Fruit fly (Drosophila melanogaster) whole organism, embryonic: ENCODE data around the gene Gr93d.

ENCODE experiments used
- Aef1 ChIP-seq: fragments of 200-800 bp; sonication (Bioruptor generic); IDR thresholded peaks from 3 replicates; pipeline ENCODE4 v1.3.6; 2022; ENCODE audit warnings: missing biosample characterization, missing genetic modification characterization
- Blimp-1 ChIP-seq: fragments of 200-800 bp; sonication (Bioruptor generic); optimal IDR thresholded peaks from 3 replicates; lab custom pipeline; 2018; ENCODE audit warnings: missing biosample characterization, missing genetic modification characterization, mild to moderate bottlenecking, moderate library complexity, missing genetic modification reagents
- CG10431 ChIP-seq: fragments of 200-800 bp; sonication (Bioruptor generic); optimal IDR thresholded peaks from 3 replicates; lab custom pipeline; 2018; ENCODE audit warnings: missing biosample characterization, mild to moderate bottlenecking, missing genetic modification characterization
- CG12236 ChIP-seq: fragments of 200-800 bp; sonication (Bioruptor generic); optimal IDR thresholded peaks from 2 replicates; lab custom pipeline; 2016; ENCODE audit warnings: missing biosample characterization, missing genetic modification characterization
- CG12659 ChIP-seq: fragments of 200-800 bp; sonication (Bioruptor generic); optimal IDR thresholded peaks from 3 replicates; lab custom pipeline; 2017; ENCODE audit warnings: mild to moderate bottlenecking, missing biosample characterization, missing genetic modification reagents, missing genetic modification characterization
- CG13296 ChIP-seq: fragments of 200-800 bp; sonication (Bioruptor generic); optimal IDR thresholded peaks from 3 replicates; lab custom pipeline; 2018; ENCODE audit warnings: missing biosample characterization, mild to moderate bottlenecking, missing genetic modification characterization
- CG14710 ChIP-seq: fragments of 200-800 bp; sonication (Bioruptor generic); optimal IDR thresholded peaks from 3 replicates; lab custom pipeline; 2019; ENCODE audit warnings: missing biosample characterization, mild to moderate bottlenecking, missing genetic modification characterization, moderate library complexity
- CG17186 ChIP-seq: fragments of 200-800 bp; sonication (Bioruptor generic); optimal IDR thresholded peaks from 3 replicates; lab custom pipeline; 2017; ENCODE audit warnings: missing biosample characterization, missing genetic modification reagents, missing genetic modification characterization
- CG2129 ChIP-seq: fragments of 200-800 bp; sonication (Bioruptor generic); IDR thresholded peaks from 2 replicates; pipeline ENCODE4 v1.3.6; 2022; ENCODE audit warnings: missing biosample characterization, missing genetic modification characterization; ENCODE audit not compliant: partially characterized antibody
- CG2202 ChIP-seq: fragments of 200-800 bp; sonication (Bioruptor generic); optimal IDR thresholded peaks from 2 replicates; lab custom pipeline; 2018; ENCODE audit warnings: missing biosample characterization, mild to moderate bottlenecking, missing genetic modification characterization
- CG3838 ChIP-seq: fragments of 200-800 bp; sonication (Bioruptor generic); optimal IDR thresholded peaks from 3 replicates; lab custom pipeline; 2016; ENCODE audit warnings: missing biosample characterization, missing genetic modification characterization
- CG4360 ChIP-seq: fragments of 200-800 bp; sonication (Bioruptor generic); IDR thresholded peaks from 2 replicates; pipeline ENCODE4 v1.3.6; 2022; ENCODE audit warnings: missing biosample characterization, missing genetic modification characterization
- CG6791 ChIP-seq: fragments of 200-800 bp; sonication (Bioruptor generic); IDR thresholded peaks from 3 replicates; pipeline ENCODE4 v1.3.6; 2022; ENCODE audit warnings: missing biosample characterization, missing genetic modification characterization; ENCODE audit not compliant: partially characterized antibody
- CG7786 ChIP-seq: fragments of 200-800 bp; sonication (Bioruptor generic); optimal IDR thresholded peaks from 2 replicates; lab custom pipeline; 2016; ENCODE audit warnings: missing biosample characterization, missing genetic modification characterization
- CG7987 ChIP-seq: fragments of 200-800 bp; sonication (Bioruptor generic); optimal IDR thresholded peaks from 2 replicates; lab custom pipeline; 2018; ENCODE audit warnings: missing biosample characterization, mild to moderate bottlenecking, missing genetic modification characterization, moderate library complexity
- CG8290 ChIP-seq, 3 experiments: fragments of 200-800 bp; sonication (Bioruptor generic); optimal IDR thresholded peaks; 2 replicates each; lab custom pipeline; 2016 to 2019; ENCODE audit warnings: missing biosample characterization in 3 of 3, missing genetic modification characterization in 3 of 3, mild to moderate bottlenecking in 2 of 3, moderate library complexity in 1 of 3
- CG8359 ChIP-seq: fragments of 200-800 bp; sonication (Bioruptor generic); optimal IDR thresholded peaks from 2 replicates; lab custom pipeline; 2017; ENCODE audit warnings: missing biosample characterization, mild to moderate bottlenecking, missing genetic modification characterization, borderline replicate concordance
- CTCF ChIP-seq: fragments of 200-800 bp; sonication (Bioruptor generic); optimal IDR thresholded peaks from 2 replicates; lab custom pipeline; 2017; ENCODE audit warnings: missing biosample characterization, mild to moderate bottlenecking, missing genetic modification characterization, moderate library complexity
- Ets65A ChIP-seq: fragments of 200-800 bp; sonication (Bioruptor generic); peaks from one replicate; lab custom pipeline; 2016; ENCODE audit warnings: missing biosample characterization, missing genetic modification characterization
- Hmx ChIP-seq: fragments of 200-800 bp; sonication (Bioruptor generic); optimal IDR thresholded peaks from 2 replicates; lab custom pipeline; 2016; ENCODE audit warnings: missing biosample characterization, missing genetic modification characterization
- Hr39 ChIP-seq: fragments of >200 bp; optimal IDR thresholded peaks from 2 replicates; lab custom pipeline; 2017
- MTF-1 ChIP-seq: fragments of 200-800 bp; sonication (Bioruptor generic); optimal IDR thresholded peaks from 2 replicates; lab custom pipeline; 2018; ENCODE audit warnings: missing biosample characterization, mild to moderate bottlenecking, missing genetic modification characterization, borderline replicate concordance
- Pdp1 ChIP-seq, 2 experiments: fragments of 200-800 bp; sonication (Bioruptor generic); optimal IDR thresholded peaks; 3 replicates each; lab custom pipeline; 2016; ENCODE audit warnings: missing biosample characterization in 2 of 2, missing genetic modification characterization in 2 of 2, mild to moderate bottlenecking in 1 of 2, moderate library complexity in 1 of 2
- Stat92E ChIP-seq, 3 experiments: fragments of >200 bp in 2 of 3; fragments of 200-800 bp in 1 of 3; sonication (Bioruptor generic) in 1 of 3; optimal IDR thresholded peaks; 2 replicates each; lab custom pipeline; 2017 to 2019; ENCODE audit warnings: missing biosample characterization in 3 of 3, missing genetic modification characterization in 3 of 3, mild to moderate bottlenecking in 1 of 3, moderate library complexity in 1 of 3
- abd-A ChIP-seq: fragments of 200-800 bp; sonication (Bioruptor generic); optimal IDR thresholded peaks from 3 replicates; lab custom pipeline; 2019; ENCODE audit warnings: missing biosample characterization, mild to moderate bottlenecking, missing genetic modification characterization, moderate library complexity
- ap ChIP-seq: fragments of 200-800 bp; sonication (Bioruptor generic); IDR thresholded peaks from 2 replicates; pipeline ENCODE4 v1.3.6; 2022; ENCODE audit warnings: missing biosample characterization, missing genetic modification characterization
- bigmax ChIP-seq: fragments of 200-800 bp; sonication (Bioruptor generic); optimal IDR thresholded peaks from 2 replicates; lab custom pipeline; 2018; ENCODE audit warnings: missing biosample characterization, mild to moderate bottlenecking, missing genetic modification characterization
- bsh ChIP-seq, 2 experiments: fragments of 200-800 bp; sonication (Bioruptor generic); optimal IDR thresholded peaks; 2 replicates each; lab custom pipeline; 2017 to 2018; ENCODE audit warnings: mild to moderate bottlenecking in 2 of 2, missing biosample characterization in 2 of 2, missing genetic modification characterization in 2 of 2, moderate library complexity in 1 of 2
- cas ChIP-seq: fragments of 200-800 bp; sonication (Bioruptor generic); IDR thresholded peaks from 2 replicates; pipeline ENCODE4 v1.3.6; 2022; ENCODE audit warnings: missing biosample characterization, missing genetic modification characterization
- chm ChIP-seq: fragments of 200-800 bp; sonication (Bioruptor generic); IDR thresholded peaks from 2 replicates; pipeline ENCODE4 v1.3.6; 2022; ENCODE audit warnings: missing biosample characterization, missing genetic modification characterization
- ci ChIP-seq: fragments of 200-800 bp; sonication (Bioruptor generic); IDR thresholded peaks from 3 replicates; pipeline ENCODE4 v1.3.6; 2022; ENCODE audit warnings: missing biosample characterization, missing genetic modification characterization
- dmrt11E ChIP-seq: fragments of 200-800 bp; sonication (Bioruptor generic); optimal IDR thresholded peaks from 3 replicates; lab custom pipeline; 2018; ENCODE audit warnings: missing biosample characterization, mild to moderate bottlenecking, missing genetic modification characterization, moderate library complexity
- dmrt99B ChIP-seq: fragments of 200-800 bp; sonication (Bioruptor generic); optimal IDR thresholded peaks from 2 replicates; lab custom pipeline; 2018; ENCODE audit warnings: missing biosample characterization, mild to moderate bottlenecking, missing genetic modification characterization, moderate library complexity
- emc ChIP-seq: fragments of 200-800 bp; sonication (Bioruptor generic); optimal IDR thresholded peaks from 2 replicates; lab custom pipeline; 2016; ENCODE audit warnings: missing biosample characterization, missing genetic modification characterization
- eve ChIP-seq, 2 experiments: fragments of >200 bp; optimal IDR thresholded peaks; 2 replicates each; lab custom pipeline; 2017; ENCODE audit warnings: missing biosample characterization in 2 of 2, missing genetic modification characterization in 2 of 2
- ewg ChIP-seq: fragments of 200-800 bp; sonication (Bioruptor generic); optimal IDR thresholded peaks from 3 replicates; lab custom pipeline; 2017; ENCODE audit warnings: mild to moderate bottlenecking, missing biosample characterization, missing genetic modification reagents, missing genetic modification characterization
- eyg ChIP-seq: fragments of 200-800 bp; sonication (Bioruptor generic); optimal IDR thresholded peaks from 3 replicates; lab custom pipeline; 2016; ENCODE audit warnings: missing biosample characterization, missing genetic modification characterization
- gce ChIP-seq: fragments of 200-800 bp; sonication (Bioruptor generic); IDR thresholded peaks from 3 replicates; pipeline ENCODE4 v1.3.6; 2022; ENCODE audit warnings: missing biosample characterization, missing genetic modification characterization
- insv ChIP-seq, 2 experiments: fragments of 200-800 bp; sonication (Bioruptor generic); optimal IDR thresholded peaks; 3 replicates each; lab custom pipeline; 2016 to 2018; ENCODE audit warnings: missing biosample characterization in 2 of 2, missing genetic modification characterization in 2 of 2
- lbe ChIP-seq: fragments of 200-800 bp; sonication (Bioruptor generic); optimal IDR thresholded peaks from 2 replicates; lab custom pipeline; 2016; ENCODE audit warnings: missing biosample characterization, mild to moderate bottlenecking, missing genetic modification characterization
- mam ChIP-seq: fragments of 200-800 bp; sonication (Bioruptor generic); optimal IDR thresholded peaks from 3 replicates; lab custom pipeline; 2016; ENCODE audit warnings: missing biosample characterization, missing genetic modification characterization
- odd ChIP-seq: fragments of 200-800 bp; sonication (Bioruptor generic); optimal IDR thresholded peaks from 2 replicates; lab custom pipeline; 2017; ENCODE audit warnings: missing biosample characterization, mild to moderate bottlenecking, missing genetic modification characterization
- sens ChIP-seq: fragments of 200-800 bp; sonication (Bioruptor generic); peaks from one replicate; lab custom pipeline; 2016; ENCODE audit warnings: missing biosample characterization, missing genetic modification characterization
- seq ChIP-seq: fragments of 200-800 bp; sonication (Bioruptor generic); IDR thresholded peaks from 2 replicates; pipeline ENCODE4 v1.3.6; 2022; ENCODE audit warnings: missing biosample characterization, missing genetic modification characterization
- so ChIP-seq: fragments of 200-800 bp; sonication (Bioruptor generic); IDR thresholded peaks from 3 replicates; pipeline ENCODE4 v1.3.6; 2022; ENCODE audit warnings: missing biosample characterization, missing genetic modification characterization
- trem ChIP-seq: fragments of 200-800 bp; optimal IDR thresholded peaks from 3 replicates; lab custom pipeline; 2019; ENCODE audit warnings: missing biosample characterization, mild to moderate bottlenecking, missing genetic modification characterization, moderate library complexity
- trh ChIP-seq: fragments of 200-800 bp; sonication (Bioruptor generic); optimal IDR thresholded peaks from 2 replicates; lab custom pipeline; 2016; ENCODE audit warnings: missing biosample characterization, missing genetic modification characterization
- yki ChIP-seq: fragments of >200 bp; optimal IDR thresholded peaks from 3 replicates; lab custom pipeline; 2018

Gr93d gene

DNA sequence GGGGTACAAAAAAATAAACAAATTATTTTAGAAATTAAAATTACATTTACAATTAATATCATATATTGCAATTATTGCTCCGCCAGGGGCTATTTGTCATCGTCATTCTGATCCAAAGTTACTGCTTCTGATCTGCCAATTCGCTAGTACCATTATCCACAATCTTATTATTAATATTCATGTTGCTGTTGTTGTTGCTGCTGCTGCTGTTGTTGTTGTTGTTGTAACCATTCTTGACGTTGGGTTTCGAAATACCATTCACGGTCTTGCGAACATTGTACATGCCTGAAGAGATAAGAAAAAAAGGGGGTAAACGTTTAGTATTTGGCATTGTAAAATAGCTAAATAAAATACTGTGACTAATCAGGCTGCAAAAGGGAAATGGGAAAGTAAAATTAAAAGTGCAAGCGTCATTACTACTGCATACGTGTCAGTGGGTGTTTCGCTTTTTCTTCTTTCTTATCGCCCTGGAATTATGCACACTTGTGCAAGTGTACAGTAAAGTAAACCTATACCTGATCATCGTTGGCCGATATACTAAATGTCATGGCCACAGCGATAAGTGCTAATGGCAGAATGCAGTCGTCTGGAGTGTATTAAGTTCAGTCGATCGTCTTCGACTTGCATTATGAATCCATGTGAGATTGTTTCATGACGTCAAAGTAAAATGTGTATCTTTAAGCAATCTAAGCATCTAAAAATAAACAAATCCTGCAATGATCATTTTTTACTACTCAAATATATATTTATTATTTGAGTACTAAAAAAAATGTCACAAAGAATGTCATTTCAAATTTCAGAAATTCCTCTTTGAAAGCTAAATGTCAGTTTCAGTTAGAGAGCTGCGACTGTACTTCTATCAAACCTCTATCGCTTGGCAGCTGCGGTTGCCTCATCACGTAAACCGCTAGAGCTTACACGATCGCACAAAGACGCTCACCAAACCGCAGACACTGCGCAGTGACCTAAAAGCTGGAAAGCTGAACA, 5.4 kb upstream of the Gr93d start:
- TF ChIP-seq CG17186 (GFP tag; lab: Kevin White, UChicago) (no peak), eve (GFP tag; optimal IDR thresholded peaks at IDR 0.05; lab: Kevin White, UChicago) (peak in 1 of 2 experiments; percentile 19), MTF-1 (GFP tag; lab: Kevin White, UChicago) (no peak), ci (GFP tag; lab: Robert Waterston, UW) (peak; percentile 14; the same call in 1 of the 3 replicates), cas (GFP tag; lab: Robert Waterston, UW) (no peak), sens (GFP tag; lab: Kevin White, UChicago) (peak; percentile 33), CG8290 (GFP tag; optimal IDR thresholded peaks at IDR 0.05; lab: Kevin White, UChicago) (no peak), CG8290 (tag; optimal IDR thresholded peaks at IDR 0.05; lab: Kevin White, UChicago) (peak in 1 of 2 experiments; percentile 21), CG10431 (GFP tag; lab: Kevin White, UChicago) (no peak), Hmx (GFP tag; lab: Kevin White, UChicago) (no peak), chm (GFP tag; lab: Robert Waterston, UW) (peak; percentile 30; the same call in 1 of the 2 replicates), trh (GFP tag; lab: Kevin White, UChicago) (no peak), dmrt99B (no peak), CTCF (no peak), mam (no peak), Blimp-1 (GFP tag; lab: Kevin White, UChicago) (peak; percentile 3), trem (tag; lab: Kevin White, UChicago) (no peak), ap (GFP tag; lab: Robert Waterston, UW) (0 out of 2 replicates have a peak, but pooled peaks have one; percentile 6), CG2202 (tag; lab: Kevin White, UChicago) (no peak), gce (GFP tag; lab: Robert Waterston, UW) (0 out of 3 replicates have a peak, but pooled peaks have one; percentile 19), CG4360 (GFP tag; lab: Robert Waterston, UW) (peak; percentile 90), Ets65A (GFP tag; lab: Kevin White, UChicago) (peak; percentile 71), Stat92E (GFP tag; optimal IDR thresholded peaks at IDR 0.05; lab: Kevin White, UChicago) (no peak), emc (GFP tag; lab: Kevin White, UChicago) (no peak), CG2129 (GFP tag; lab: Robert Waterston, UW) (no peak), CG7987 (GFP tag; lab: Kevin White, UChicago) (no peak), insv (GFP tag; optimal IDR thresholded peaks at IDR 0.05; lab: Kevin White, UChicago) (no peak), CG8359 (GFP tag; lab: Kevin White, UChicago) (no peak)

- TF ChIP-seq Aef1 (GFP tag; lab: Robert Waterston, UW) (no peak), yki (lab: Kevin White, UChicago) (no peak), Hr39 (lab: Kevin White, UChicago) (no peak), seq (no peak), gce (GFP tag; lab: Robert Waterston, UW) (no peak), odd (peak; percentile 7), abd-A (no peak), CG14710 (tag; lab: Kevin White, UChicago) (peak; percentile 31), lbe (GFP tag; lab: Kevin White, UChicago) (no peak), CG6791 (GFP tag; lab: Robert Waterston, UW) (no peak), dmrt11E (tag; lab: Kevin White, UChicago) (peak; percentile 54), ewg (GFP tag; lab: Kevin White, UChicago) (peak; percentile 25), eyg (GFP tag; lab: Kevin White, UChicago) (no peak), CG13296 (no peak), Pdp1 (GFP tag; optimal IDR thresholded peaks at IDR 0.05; lab: Kevin White, UChicago) (peak; percentile 5 to 21), so (GFP tag; lab: Robert Waterston, UW) (no peak), CG7786 (GFP tag; lab: Kevin White, UChicago) (peak; percentile 23), CG12659 (peak; percentile 36), bigmax (GFP tag; lab: Kevin White, UChicago) (no peak), CG12236 (GFP tag; lab: Kevin White, UChicago) (no peak), bsh (GFP tag; optimal IDR thresholded peaks at IDR 0.05; lab: Kevin White, UChicago) (peak in 1 of 2 experiments; percentile 67), CG3838 (no peak)
Measured at dm6 chr3R:21849988-21850460, 3.6 kb upstream of the Gr93d start.
